Worm (Caenorhabditis elegans) whole organism, L1 larva: ENCODE results near the gene cbp-2.

Experiments used
- F16B12.6 ChIP-seq: fragments of 150-350 bp; optimal IDR thresholded peaks from 2 replicates; lab custom pipeline; 2014; ENCODE audit warnings: missing biosample characterization, missing genetic modification characterization
- Y116A8C.19 ChIP-seq: sonication (generic microtip); optimal IDR thresholded peaks from 2 replicates; lab custom pipeline; 2016; ENCODE audit warnings: missing compliant biosample characterization, missing genetic modification characterization, borderline replicate concordance
- alr-1 ChIP-seq: fragments of 200-800 bp; sonication (Bioruptor generic); optimal IDR thresholded peaks from 2 replicates; lab custom pipeline; 2018; ENCODE audit warnings: borderline replicate concordance, mild to moderate bottlenecking, missing genetic modification characterization, missing compliant biosample characterization
- aly-2 ChIP-seq: fragments of 150-350 bp; optimal IDR thresholded peaks from 2 replicates; lab custom pipeline; 2014; ENCODE audit warnings: missing biosample characterization, missing genetic modification characterization
- blmp-1 ChIP-seq: fragments of 150-350 bp; optimal IDR thresholded peaks from 2 replicates; lab custom pipeline; 2014; ENCODE audit warnings: missing biosample characterization, missing genetic modification characterization
- ceh-63 ChIP-seq: fragments of 200-800 bp; sonication (Bioruptor generic); optimal IDR thresholded peaks from 2 replicates; lab custom pipeline; 2018; ENCODE audit warnings: mild to moderate bottlenecking, missing genetic modification characterization, missing compliant biosample characterization
- ceh-82 ChIP-seq, 3 experiments: fragments of 150-350 bp in 1 of 3; sonication (generic microtip) in 2 of 3; optimal IDR thresholded peaks; 2 replicates each; lab custom pipeline; 2014 to 2017; ENCODE audit warnings: missing biosample characterization in 3 of 3, missing genetic modification characterization in 3 of 3
- ceh-88 ChIP-seq: fragments of 200-800 bp; sonication (Bioruptor generic); IDR thresholded peaks from 2 replicates; pipeline ENCODE4 v1.3.6; 2022; ENCODE audit warnings: missing genetic modification characterization, missing compliant biosample characterization
- ceh-90 ChIP-seq: sonication (generic microtip); optimal IDR thresholded peaks from 2 replicates; lab custom pipeline; 2016; ENCODE audit warnings: missing genetic modification characterization, missing compliant biosample characterization
- ces-1 ChIP-seq: fragments of 150-350 bp; optimal IDR thresholded peaks from 2 replicates; lab custom pipeline; 2014; ENCODE audit warnings: missing biosample characterization, missing genetic modification reagents, missing genetic modification characterization
- dsc-1 ChIP-seq: sonication (generic microtip); optimal IDR thresholded peaks from 2 replicates; lab custom pipeline; 2016; ENCODE audit warnings: mild to moderate bottlenecking, missing genetic modification characterization, missing compliant biosample characterization
- fkh-10 ChIP-seq: sonication (generic microtip); optimal IDR thresholded peaks from 2 replicates; lab custom pipeline; 2017; ENCODE audit warnings: missing biosample characterization, missing genetic modification reagents, missing genetic modification characterization
- fkh-4 ChIP-seq: sonication (generic microtip); optimal IDR thresholded peaks from 2 replicates; lab custom pipeline; 2016; ENCODE audit warnings: missing compliant biosample characterization, missing genetic modification characterization, borderline replicate concordance
- fkh-8 ChIP-seq: sonication (generic microtip); optimal IDR thresholded peaks from 2 replicates; lab custom pipeline; 2016; ENCODE audit warnings: mild to moderate bottlenecking, missing genetic modification characterization, missing compliant biosample characterization
- fos-1 ChIP-seq: fragments of 150-350 bp; optimal IDR thresholded peaks from 2 replicates; lab custom pipeline; 2014; ENCODE audit warnings: missing biosample characterization, missing genetic modification characterization
- grh-1 ChIP-seq: fragments of 200-800 bp; sonication (Bioruptor generic); IDR thresholded peaks from 2 replicates; pipeline ENCODE4 v1.3.6; 2022; ENCODE audit warnings: missing genetic modification reagents, missing genetic modification characterization, missing compliant biosample characterization
- hlh-17 ChIP-seq: fragments of 200-800 bp; sonication (Bioruptor generic); optimal IDR thresholded peaks from 2 replicates; lab custom pipeline; 2018; ENCODE audit warnings: missing genetic modification characterization, mild to moderate bottlenecking, missing compliant biosample characterization, moderate library complexity, borderline replicate concordance
- hlh-4 ChIP-seq: sonication (generic microtip); optimal IDR thresholded peaks from 2 replicates; lab custom pipeline; 2016; ENCODE audit warnings: mild to moderate bottlenecking, missing genetic modification characterization, missing compliant biosample characterization
- irx-1 ChIP-seq: sonication (generic microtip); optimal IDR thresholded peaks from 2 replicates; lab custom pipeline; 2016; ENCODE audit warnings: missing genetic modification characterization, missing compliant biosample characterization
- isw-1 ChIP-seq: fragments of 200-800 bp; sonication (Bioruptor generic); IDR thresholded peaks from 2 replicates; pipeline ENCODE4 v1.3.6; 2022; ENCODE audit warnings: missing genetic modification characterization, missing compliant biosample characterization
- jun-1 ChIP-seq: fragments of 150-350 bp; optimal IDR thresholded peaks from 2 replicates; lab custom pipeline; 2014; ENCODE audit warnings: missing biosample characterization, missing genetic modification reagents, missing genetic modification characterization
- lin-15B ChIP-seq: fragments of 150-350 bp; sonication (generic microtip); optimal IDR thresholded peaks from 3 replicates; lab custom pipeline; 2014; ENCODE audit warnings: missing biosample characterization, missing genetic modification characterization
- lin-39 ChIP-seq: fragments of 150-350 bp; optimal IDR thresholded peaks from 2 replicates; lab custom pipeline; 2014; ENCODE audit warnings: missing biosample characterization, missing genetic modification reagents, missing genetic modification characterization
- mab-9 ChIP-seq: fragments of 200-800 bp; sonication (Bioruptor generic); IDR thresholded peaks from 2 replicates; pipeline ENCODE4 v1.3.6; 2022; ENCODE audit warnings: missing genetic modification reagents, missing genetic modification characterization, missing compliant biosample characterization
- mef-2 ChIP-seq: fragments of 150-350 bp; optimal IDR thresholded peaks from 2 replicates; lab custom pipeline; 2014; ENCODE audit warnings: missing biosample characterization, missing genetic modification characterization
- mep-1 ChIP-seq: fragments of 150-350 bp; optimal IDR thresholded peaks from 2 replicates; lab custom pipeline; 2014; ENCODE audit warnings: missing biosample characterization, missing genetic modification characterization
- nhr-19 ChIP-seq: fragments of 200-800 bp; sonication (Bioruptor generic); conservative IDR thresholded peaks from 2 replicates; pipeline ENCODE4 v1.3.6; 2022; ENCODE audit warnings: missing genetic modification characterization, missing compliant biosample characterization
- nhr-20 ChIP-seq: sonication (generic microtip); optimal IDR thresholded peaks from 2 replicates; lab custom pipeline; 2016; ENCODE audit warnings: mild to moderate bottlenecking, missing genetic modification characterization, missing compliant biosample characterization
- nhr-77 ChIP-seq: fragments of 150-350 bp; optimal IDR thresholded peaks from 2 replicates; lab custom pipeline; 2014; ENCODE audit warnings: missing biosample characterization, missing genetic modification characterization
- nhr-85 ChIP-seq: sonication (generic microtip); peaks from one replicate; lab custom pipeline; 2016; ENCODE audit warnings: missing genetic modification characterization, inconsistent platforms, missing compliant biosample characterization
- nhr-90 ChIP-seq: sonication (generic microtip); optimal IDR thresholded peaks from 2 replicates; lab custom pipeline; 2016; ENCODE audit warnings: mild to moderate bottlenecking, missing genetic modification characterization, missing compliant biosample characterization; ENCODE audit not compliant: poor library complexity
- pqm-1 ChIP-seq: sonication (generic microtip); optimal IDR thresholded peaks from 3 replicates; lab custom pipeline; 2017; ENCODE audit warnings: missing biosample characterization, missing genetic modification characterization
- skn-1 ChIP-seq: fragments of 150-350 bp; optimal IDR thresholded peaks from 2 replicates; lab custom pipeline; 2014; ENCODE audit warnings: missing biosample characterization, missing genetic modification characterization
- snpc-4 ChIP-seq: fragments of 150-350 bp; optimal IDR thresholded peaks from 2 replicates; lab custom pipeline; 2014; ENCODE audit warnings: missing biosample characterization, missing genetic modification characterization
- sox-4 ChIP-seq: sonication (generic microtip); optimal IDR thresholded peaks from 2 replicates; lab custom pipeline; 2016; ENCODE audit warnings: missing genetic modification characterization, missing compliant biosample characterization
- swsn-7 ChIP-seq: sonication (generic microtip); optimal IDR thresholded peaks from 2 replicates; lab custom pipeline; 2016; ENCODE audit warnings: missing genetic modification characterization, missing compliant biosample characterization
- unc-30 ChIP-seq: sonication (generic microtip); optimal IDR thresholded peaks from 2 replicates; lab custom pipeline; 2017; ENCODE audit warnings: missing biosample characterization, missing genetic modification characterization
- unc-62 ChIP-seq: fragments of 150-350 bp; optimal IDR thresholded peaks from 2 replicates; lab custom pipeline; 2014; ENCODE audit warnings: missing biosample characterization, missing genetic modification reagents, missing genetic modification characterization
- unc-98 ChIP-seq: fragments of 200-800 bp; sonication (Bioruptor generic); IDR thresholded peaks from 2 replicates; pipeline ENCODE4 v1.3.6; 2022; ENCODE audit warnings: missing genetic modification characterization, missing compliant biosample characterization
- zag-1 ChIP-seq: fragments of 150-350 bp; optimal IDR thresholded peaks from 2 replicates; lab custom pipeline; 2014; ENCODE audit warnings: missing biosample characterization, missing genetic modification characterization
- zip-4 ChIP-seq: fragments of 200-800 bp; sonication (Bioruptor generic); optimal IDR thresholded peaks from 2 replicates; lab custom pipeline; 2018; ENCODE audit warnings: mild to moderate bottlenecking, missing genetic modification characterization, moderate library complexity, missing compliant biosample characterization

Gene cbp-2

ce11 chrIII:9956665-9957401, 33.9 kb downstream of the cbp-2 start, which contains the start of gene alx-1:
alx-1 (plus strand) TSS chrIII:9957351.
- TF ChIP-seq pqm-1 (tag; lab: Kevin White, UChicago) (no peak), lin-15B (no peak), zip-4 (GFP tag; lab: Kevin White, UChicago) (peak; percentile 54), swsn-7 (tag; lab: Kevin White, UChicago) (no peak), zag-1 (tag; lab: Kevin White, UChicago) (no peak), nhr-85 (tag; lab: Kevin White, UChicago) (peak; percentile 52), Y116A8C.19 (tag; lab: Kevin White, UChicago) (no peak), fos-1 (tag; lab: Kevin White, UChicago) (peak; percentile 27), ceh-88 (GFP tag; lab: Robert Waterston, UW) (no peak), skn-1 (peak; percentile 69), snpc-4 (tag; lab: Kevin White, UChicago) (no peak), ceh-63 (no peak), aly-2 (tag; lab: Kevin White, UChicago) (no peak), dsc-1 (no peak), jun-1 (peak; percentile 88)

- no peak for TF ChIP-seq nhr-20 (tag; lab: Kevin White, UChicago)
Measured at ce11 chrIII:9963447-9963846, 40.5 kb downstream of the cbp-2 start.

- TF ChIP-seq nhr-77 (tag; lab: Kevin White, UChicago): no peak
- TF ChIP-seq mab-9 (GFP tag; lab: Robert Waterston, UW): no peak
- TF ChIP-seq ceh-90 (tag; lab: Kevin White, UChicago): no peak
- no peak for TF ChIP-seq unc-62 (GFP tag; lab: Kevin White, UChicago)
- no peak for TF ChIP-seq fkh-4 (tag; lab: Kevin White, UChicago)
- no peak for TF ChIP-seq isw-1
- TF ChIP-seq skn-1: no peak
- TF ChIP-seq mef-2 (tag; lab: Kevin White, UChicago): no peak
- TF ChIP-seq nhr-20 (tag; lab: Kevin White, UChicago): no peak
- no peak for TF ChIP-seq grh-1 (GFP tag; lab: Robert Waterston, UW)
- no peak for TF ChIP-seq unc-98 (GFP tag; lab: Robert Waterston, UW)
- TF ChIP-seq fkh-8 (tag; lab: Kevin White, UChicago): no peak
- no peak for TF ChIP-seq dsc-1
Measured at ce11 chrIII:9964416-9964815, 41.4 kb downstream of the cbp-2 start.

- TF ChIP-seq fkh-10 (GFP tag; lab: Kevin White, UChicago) (no peak), blmp-1 (tag; lab: Kevin White, UChicago) (peak; percentile 39), jun-1 (no peak)
Measured at ce11 chrIII:9965444-9965843, 42.5 kb downstream of the cbp-2 start.

- TF ChIP-seq lin-15B (no peak), mep-1 (tag; lab: Kevin White, UChicago) (no peak), irx-1 (tag; lab: Kevin White, UChicago) (no peak), nhr-77 (tag; lab: Kevin White, UChicago) (no peak), hlh-4 (tag; lab: Kevin White, UChicago) (no peak), dsc-1 (no peak), nhr-90 (tag; lab: Kevin White, UChicago) (no peak), unc-30 (tag; lab: Kevin White, UChicago) (no peak), F16B12.6 (no peak), pqm-1 (tag; lab: Kevin White, UChicago) (no peak), lin-39 (no peak), hlh-17 (GFP tag; lab: Kevin White, UChicago) (no peak), ceh-82 (tag; optimal IDR thresholded peaks at IDR 0.05; lab: Kevin White, UChicago) (no peak), aly-2 (tag; lab: Kevin White, UChicago) (no peak), alr-1 (no peak), ces-1 (GFP tag; lab: Kevin White, UChicago) (no peak), nhr-19 (GFP tag; lab: Robert Waterston, UW) (no peak), skn-1 (no peak), sox-4 (tag; lab: Kevin White, UChicago) (no peak), mef-2 (tag; lab: Kevin White, UChicago) (no peak)
Measured at ce11 chrIII:9969371-9969770, 46.4 kb downstream of the cbp-2 start.
